Worm (Caenorhabditis elegans): ENCODE data around the gene cgt-1.

- TF ChIP-seq fos-1 (tag; optimal IDR thresholded peaks at IDR 0.05), result peak; percentile 85
- no peak for TF ChIP-seq aly-2 (tag; optimal IDR thresholded peaks at IDR 0.05)
- TF ChIP-seq nhr-237 (tag; optimal IDR thresholded peaks at IDR 0.05), result no peak
- TF ChIP-seq egl-27 (tag; optimal IDR thresholded peaks at IDR 0.05), result no peak
- no peak for TF ChIP-seq ztf-4 (tag; optimal IDR thresholded peaks at IDR 0.05)
Measured at ce11 chrV:15880705-15881104, 7.9 kb downstream of the cgt-1 start.
